Worm (Caenorhabditis elegans) whole organism, L4/young adult: Measurements from ENCODE around the gene suex-1.

Experiments
- W03F9.2 ChIP-seq: fragments of 150-350 bp; optimal IDR thresholded peaks from 2 replicates; lab custom pipeline; 2014; ENCODE audit warnings: missing biosample characterization, missing genetic modification characterization
- him-1 ChIP-seq: sonication (generic microtip); optimal IDR thresholded peaks from 2 replicates; lab custom pipeline; 2016; ENCODE audit warnings: missing genotype, missing genetic modification reagents, missing genetic modification characterization, missing compliant biosample characterization

ce11 chrII:5455650-5456355 is 42.3 kb downstream of the suex-1 start, which contains the start of gene daz-1:
- TF ChIP-seq him-1 (no peak), W03F9.2 (tag; lab: Kevin White, UChicago) (no peak)
